Fruit fly (Drosophila melanogaster) whole organism, embryonic: ENCODE measurements around the gene Pnn.

Experiments
- Asciz ChIP-seq: fragments of 200-800 bp; sonication (Bioruptor generic); optimal IDR thresholded peaks from 2 replicates; lab custom pipeline; 2017; ENCODE audit warnings: missing biosample characterization, mild to moderate bottlenecking, missing genetic modification characterization, missing genetic modification reagents
- CG10543 ChIP-seq: fragments of 200-800 bp; sonication (Bioruptor generic); optimal IDR thresholded peaks from 3 replicates; lab custom pipeline; 2017; ENCODE audit warnings: missing biosample characterization, mild to moderate bottlenecking, missing genetic modification characterization, moderate library complexity
- CG12219 ChIP-seq: fragments of 200-800 bp; sonication (Bioruptor generic); optimal IDR thresholded peaks from 3 replicates; lab custom pipeline; 2018; ENCODE audit warnings: missing biosample characterization, mild to moderate bottlenecking, missing genetic modification characterization
- CG12236 ChIP-seq: fragments of 200-800 bp; sonication (Bioruptor generic); optimal IDR thresholded peaks from 2 replicates; lab custom pipeline; 2016; ENCODE audit warnings: missing biosample characterization, missing genetic modification characterization
- CG12299 ChIP-seq: fragments of 200-800 bp; sonication (Bioruptor generic); optimal IDR thresholded peaks from 2 replicates; lab custom pipeline; 2018; ENCODE audit warnings: missing biosample characterization, mild to moderate bottlenecking, missing genetic modification characterization
- CG13287 ChIP-seq: fragments of 200-800 bp; sonication (Bioruptor generic); IDR thresholded peaks from 2 replicates; pipeline ENCODE4 v1.3.6; 2022; ENCODE audit warnings: missing biosample characterization, missing genetic modification characterization; ENCODE audit not compliant: partially characterized antibody
- CG14667 ChIP-seq: fragments of 200-800 bp; sonication (Bioruptor generic); IDR thresholded peaks from 2 replicates; pipeline ENCODE4 v1.3.6; 2022; ENCODE audit warnings: missing biosample characterization, missing genetic modification characterization
- CG15011 ChIP-seq: fragments of 200-800 bp; sonication (Bioruptor generic); optimal IDR thresholded peaks from 3 replicates; lab custom pipeline; 2018; ENCODE audit warnings: missing biosample characterization, mild to moderate bottlenecking, missing genetic modification characterization
- CG17802 ChIP-seq: fragments of 200-800 bp; sonication (Bioruptor generic); optimal IDR thresholded peaks from 2 replicates; lab custom pipeline; 2018; ENCODE audit warnings: missing biosample characterization, mild to moderate bottlenecking, missing genetic modification characterization, moderate library complexity
- CG18011 ChIP-seq: fragments of 200-800 bp; sonication (Bioruptor generic); optimal IDR thresholded peaks from 2 replicates; lab custom pipeline; 2017; ENCODE audit warnings: missing biosample characterization, missing genetic modification characterization, mild to moderate bottlenecking, moderate library complexity, missing genotype
- CG34376 ChIP-seq: fragments of 200-800 bp; sonication (Bioruptor generic); optimal IDR thresholded peaks from 2 replicates; lab custom pipeline; 2018; ENCODE audit warnings: missing biosample characterization, mild to moderate bottlenecking, missing genetic modification characterization
- CG4424 ChIP-seq: fragments of 200-800 bp; sonication (Bioruptor generic); optimal IDR thresholded peaks from 3 replicates; lab custom pipeline; 2016; ENCODE audit warnings: missing biosample characterization, missing genetic modification characterization
- CG4617 ChIP-seq: fragments of 200-800 bp; sonication (Bioruptor generic); optimal IDR thresholded peaks from 3 replicates; lab custom pipeline; 2016; ENCODE audit warnings: missing biosample characterization, missing genetic modification characterization, borderline replicate concordance
- CG5953 ChIP-seq: fragments of 200-800 bp; sonication (Bioruptor generic); IDR thresholded peaks from 2 replicates; pipeline ENCODE4 v1.3.6; 2022; ENCODE audit warnings: missing biosample characterization, missing genetic modification characterization
- CG7357 ChIP-seq: fragments of 200-800 bp; sonication (Bioruptor generic); IDR thresholded peaks from 3 replicates; pipeline ENCODE4 v1.3.6; 2022; ENCODE audit warnings: missing biosample characterization, missing genetic modification characterization
- CG7839 ChIP-seq: fragments of 200-800 bp; sonication (Bioruptor generic); optimal IDR thresholded peaks from 3 replicates; lab custom pipeline; 2018; ENCODE audit warnings: missing biosample characterization, mild to moderate bottlenecking, missing genetic modification characterization, moderate library complexity
- CG8924 ChIP-seq: fragments of 200-800 bp; optimal IDR thresholded peaks from 3 replicates; lab custom pipeline; 2019; ENCODE audit warnings: missing biosample characterization, mild to moderate bottlenecking, missing genetic modification characterization, moderate library complexity
- CoRest ChIP-seq: fragments of 200-800 bp; sonication (Bioruptor generic); optimal IDR thresholded peaks from 3 replicates; lab custom pipeline; 2018; ENCODE audit warnings: missing biosample characterization, mild to moderate bottlenecking, missing genetic modification characterization, moderate library complexity
- CrebB ChIP-seq: fragments of 200-800 bp; sonication (Bioruptor generic); optimal IDR thresholded peaks from 3 replicates; lab custom pipeline; 2018; ENCODE audit warnings: missing biosample characterization, mild to moderate bottlenecking, missing genetic modification characterization
- Doc2 ChIP-seq: fragments of 200-800 bp; sonication (Bioruptor generic); IDR thresholded peaks from 2 replicates; pipeline ENCODE4 v1.3.6; 2022; ENCODE audit warnings: missing biosample characterization, missing genetic modification characterization
- Dref ChIP-seq: fragments of 200-800 bp; sonication (Bioruptor generic); IDR thresholded peaks from 2 replicates; pipeline ENCODE4 v1.3.6; 2022; ENCODE audit warnings: missing biosample characterization, missing genetic modification characterization
- Ets97D ChIP-seq: fragments of 200-800 bp; sonication (Bioruptor generic); optimal IDR thresholded peaks from 3 replicates; lab custom pipeline; 2016; ENCODE audit warnings: missing biosample characterization, missing genetic modification characterization
- Lim3 ChIP-seq: fragments of 200-800 bp; sonication (Bioruptor generic); IDR thresholded peaks from 2 replicates; pipeline ENCODE4 v1.3.6; 2022; ENCODE audit warnings: missing biosample characterization, missing genetic modification characterization
- Lpt ChIP-seq: fragments of >200 bp; optimal IDR thresholded peaks from 2 replicates; lab custom pipeline; 2018; ENCODE audit warnings: missing biosample characterization, missing genetic modification characterization
- Oli ChIP-seq: fragments of 200-800 bp; sonication (Bioruptor generic); optimal IDR thresholded peaks from 2 replicates; lab custom pipeline; 2018; ENCODE audit warnings: missing biosample characterization, mild to moderate bottlenecking, missing genetic modification characterization, moderate library complexity
- PHDP ChIP-seq: fragments of 200-800 bp; sonication (Bioruptor generic); optimal IDR thresholded peaks from 3 replicates; lab custom pipeline; 2018; ENCODE audit warnings: missing biosample characterization, mild to moderate bottlenecking, missing genetic modification characterization, moderate library complexity
- Scr ChIP-seq: fragments of 200-800 bp; sonication (Bioruptor generic); IDR thresholded peaks from 2 replicates; pipeline ENCODE4 v1.3.6; 2022; ENCODE audit warnings: missing biosample characterization, missing genetic modification characterization; ENCODE audit not compliant: partially characterized antibody
- Sry-β ChIP-seq: fragments of 200-800 bp; sonication (Bioruptor generic); optimal IDR thresholded peaks from 2 replicates; lab custom pipeline; 2018; ENCODE audit warnings: missing biosample characterization, mild to moderate bottlenecking, missing genetic modification characterization, moderate library complexity
- Xrp1 ChIP-seq: fragments of 200-800 bp; sonication (Bioruptor generic); IDR thresholded peaks from 2 replicates; pipeline ENCODE4 v1.3.6; 2022; ENCODE audit warnings: missing biosample characterization, missing genetic modification characterization
- bab2 ChIP-seq: fragments of 200-800 bp; sonication (Bioruptor generic); optimal IDR thresholded peaks from 2 replicates; lab custom pipeline; 2016; ENCODE audit warnings: missing biosample characterization, missing genetic modification characterization
- cato ChIP-seq: fragments of 200-800 bp; sonication (Bioruptor generic); optimal IDR thresholded peaks from 2 replicates; lab custom pipeline; 2016; ENCODE audit warnings: missing biosample characterization, missing genetic modification characterization, borderline replicate concordance
- chif ChIP-seq, 2 experiments: fragments of 200-800 bp; sonication (Bioruptor generic); optimal IDR thresholded peaks; 3 replicates each; lab custom pipeline; 2016; ENCODE audit warnings: missing biosample characterization in 2 of 2, missing genetic modification characterization in 2 of 2
- chn ChIP-seq: fragments of 200-800 bp; sonication (Bioruptor generic); optimal IDR thresholded peaks from 2 replicates; lab custom pipeline; 2016; ENCODE audit warnings: missing biosample characterization, missing genetic modification characterization
- crp ChIP-seq, 2 experiments: fragments of 200-800 bp; sonication (Bioruptor generic); optimal IDR thresholded peaks; 2 replicates in 1 of 2; 3 replicates in 1 of 2; lab custom pipeline; 2017; ENCODE audit warnings: missing biosample characterization in 2 of 2, missing genetic modification characterization in 2 of 2, mild to moderate bottlenecking in 1 of 2, moderate library complexity in 1 of 2
- danr ChIP-seq: fragments of 200-800 bp; sonication (Bioruptor generic); IDR thresholded peaks from 2 replicates; pipeline ENCODE4 v1.3.6; 2022; ENCODE audit warnings: missing biosample characterization, missing genetic modification characterization
- dmrt11E ChIP-seq: fragments of 200-800 bp; sonication (Bioruptor generic); optimal IDR thresholded peaks from 3 replicates; lab custom pipeline; 2018; ENCODE audit warnings: missing biosample characterization, mild to moderate bottlenecking, missing genetic modification characterization, moderate library complexity
- gt ChIP-seq: fragments of 200-800 bp; sonication (Bioruptor generic); IDR thresholded peaks from 2 replicates; pipeline ENCODE4 v1.3.6; 2022; ENCODE audit warnings: missing biosample characterization, missing genetic modification characterization
- hb ChIP-seq: fragments of 200-800 bp; sonication (Bioruptor generic); IDR thresholded peaks from 3 replicates; pipeline ENCODE4 v1.3.6; 2022; ENCODE audit warnings: missing biosample characterization, missing genetic modification characterization; ENCODE audit not compliant: partially characterized antibody
- lbe ChIP-seq: fragments of 200-800 bp; sonication (Bioruptor generic); optimal IDR thresholded peaks from 2 replicates; lab custom pipeline; 2016; ENCODE audit warnings: missing biosample characterization, mild to moderate bottlenecking, missing genetic modification characterization
- lilli ChIP-seq: fragments of 200-800 bp; sonication (Bioruptor generic); optimal IDR thresholded peaks from 3 replicates; lab custom pipeline; 2016; ENCODE audit warnings: missing biosample characterization, missing genetic modification characterization
- oc ChIP-seq: fragments of 200-800 bp; sonication (Bioruptor generic); optimal IDR thresholded peaks from 2 replicates; lab custom pipeline; 2018; ENCODE audit warnings: missing biosample characterization, mild to moderate bottlenecking, missing genetic modification characterization, moderate library complexity
- pb ChIP-seq: fragments of 200-800 bp; sonication (Bioruptor generic); optimal IDR thresholded peaks from 3 replicates; lab custom pipeline; 2016; ENCODE audit warnings: missing biosample characterization, missing genetic modification characterization
- ranshi ChIP-seq: fragments of 200-800 bp; sonication (Bioruptor generic); IDR thresholded peaks from 2 replicates; pipeline ENCODE4 v1.3.6; 2022; ENCODE audit warnings: missing biosample characterization, missing genetic modification characterization
- repo ChIP-seq: fragments of 200-800 bp; sonication (Bioruptor generic); optimal IDR thresholded peaks from 2 replicates; lab custom pipeline; 2016; ENCODE audit warnings: missing biosample characterization, missing genetic modification characterization
- scrt ChIP-seq: fragments of 200-800 bp; sonication (Bioruptor generic); optimal IDR thresholded peaks from 2 replicates; lab custom pipeline; 2018; ENCODE audit warnings: missing biosample characterization, mild to moderate bottlenecking, missing genetic modification characterization, moderate library complexity
- sim ChIP-seq: fragments of 200-800 bp; sonication (Bioruptor generic); IDR thresholded peaks from 2 replicates; pipeline ENCODE4 v1.3.6; 2022; ENCODE audit warnings: missing biosample characterization, missing genetic modification characterization
- sna ChIP-seq: fragments of 200-800 bp; sonication (Bioruptor generic); IDR thresholded peaks from 2 replicates; pipeline ENCODE4 v1.3.6; 2022; ENCODE audit warnings: missing biosample characterization, missing genetic modification characterization; ENCODE audit not compliant: partially characterized antibody
- so ChIP-seq: fragments of 200-800 bp; sonication (Bioruptor generic); IDR thresholded peaks from 3 replicates; pipeline ENCODE4 v1.3.6; 2022; ENCODE audit warnings: missing biosample characterization, missing genetic modification characterization
- tap ChIP-seq: fragments of 200-800 bp; optimal IDR thresholded peaks from 3 replicates; lab custom pipeline; 2019; ENCODE audit warnings: missing biosample characterization, mild to moderate bottlenecking, missing genetic modification characterization, moderate library complexity
- zfh2 ChIP-seq: fragments of 200-800 bp; sonication (Bioruptor generic); optimal IDR thresholded peaks from 2 replicates; lab custom pipeline; 2016; ENCODE audit warnings: missing biosample characterization, missing genetic modification characterization

Pnn gene

DNA sequence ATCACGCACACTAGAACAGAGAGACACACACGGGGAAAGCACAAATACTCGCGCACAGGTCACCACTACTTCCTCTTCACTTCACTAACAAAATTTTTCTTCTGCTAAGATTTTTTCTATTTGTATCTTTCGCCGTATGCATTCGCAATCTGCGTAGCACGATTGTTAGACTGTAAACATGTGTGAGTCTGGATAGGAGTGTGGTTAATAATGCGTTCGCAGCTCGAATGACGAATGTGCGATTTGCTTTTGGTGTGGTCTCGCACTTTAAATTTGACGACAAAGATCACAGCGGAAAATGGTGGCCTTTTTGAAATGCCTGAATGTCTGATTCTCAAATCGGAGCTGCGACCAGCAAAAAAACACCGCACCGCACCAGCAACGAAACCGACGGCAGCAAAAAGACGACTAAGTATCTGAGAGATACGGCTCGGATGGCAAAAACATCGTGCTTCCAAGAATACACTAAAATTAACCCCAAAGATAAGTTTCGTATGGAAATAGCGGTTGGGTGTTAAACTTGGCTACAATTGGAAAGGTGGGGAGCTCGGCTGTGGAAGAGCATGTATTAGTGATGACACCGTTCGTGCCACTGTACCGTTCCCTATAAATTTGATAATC, 35.6 kb upstream of the Pnn start, which contains the start of gene Unc-115a (continued):
- TF ChIP-seq Lpt (GFP tag; lab: Kevin White, UChicago): no peak
- TF ChIP-seq bab2 (GFP tag; lab: Kevin White, UChicago): peak; percentile 15
- no peak for TF ChIP-seq Sry-β (GFP tag; lab: Kevin White, UChicago)
- TF ChIP-seq Scr (GFP tag; lab: Robert Waterston, UW): no peak
- TF ChIP-seq dmrt11E (tag; lab: Kevin White, UChicago): peak; percentile 17
- no peak for TF ChIP-seq sim
- no peak for TF ChIP-seq tap
- TF ChIP-seq PHDP (tag; lab: Kevin White, UChicago): peak; percentile 38
- TF ChIP-seq CG12236 (GFP tag; lab: Kevin White, UChicago): peak; percentile 43
- peak; percentile 32 for TF ChIP-seq CG10543 (GFP tag; lab: Kevin White, UChicago)
- TF ChIP-seq Asciz: no peak
- peak; percentile 30 for TF ChIP-seq lbe (GFP tag; lab: Kevin White, UChicago)
- TF ChIP-seq CG5953: no peak
- no peak for TF ChIP-seq Doc2 (GFP tag; lab: Robert Waterston, UW)
- TF ChIP-seq cato (GFP tag; lab: Kevin White, UChicago): no peak
- peak; percentile 52 for TF ChIP-seq CG12299 (tag; lab: Kevin White, UChicago)
- peak; percentile 39 for TF ChIP-seq lilli
- no peak for TF ChIP-seq CG17802 (tag; lab: Kevin White, UChicago)
- TF ChIP-seq zfh2 (GFP tag; lab: Kevin White, UChicago): peak; percentile 54
- peak; percentile 27 for TF ChIP-seq CoRest (tag; lab: Kevin White, UChicago)
- TF ChIP-seq Xrp1: no peak
- peak; percentile 3 for TF ChIP-seq scrt (GFP tag; lab: Kevin White, UChicago)
- no peak for TF ChIP-seq CG13287
- TF ChIP-seq CG18011: no peak
- TF ChIP-seq ranshi (GFP tag; lab: Robert Waterston, UW): no peak
- TF ChIP-seq CG7839: no peak
- peak in 1 of 2 experiments; percentile 20 for TF ChIP-seq chif (GFP tag; optimal IDR thresholded peaks at IDR 0.05; lab: Kevin White, UChicago)
- no peak for TF ChIP-seq CG7357 (GFP tag; lab: Robert Waterston, UW)
- TF ChIP-seq Oli: no peak
- TF ChIP-seq CG15011: no peak
- peak; percentile 69 for TF ChIP-seq pb
- peak; percentile 66 for TF ChIP-seq CG8924 (tag; lab: Kevin White, UChicago)
- TF ChIP-seq Lim3: no peak
- TF ChIP-seq chn: peak; percentile 68
- TF ChIP-seq hb (GFP tag; lab: Robert Waterston, UW): no peak
- peak; percentile 52 for TF ChIP-seq CG34376 (GFP tag; lab: Kevin White, UChicago)
- TF ChIP-seq CG12219: no peak
- TF ChIP-seq CG4617: peak; percentile 34
- TF ChIP-seq Ets97D (GFP tag; lab: Kevin White, UChicago): peak; percentile 92
- no peak for TF ChIP-seq sna (GFP tag; lab: Robert Waterston, UW)
- peak; percentile 18 for TF ChIP-seq CrebB (tag; lab: Kevin White, UChicago)
- TF ChIP-seq Dref: no peak
- no peak for TF ChIP-seq CG4424
- TF ChIP-seq oc: no peak
- peak in 1 of 2 experiments; percentile 42 for TF ChIP-seq crp (GFP tag; optimal IDR thresholded peaks at IDR 0.05; lab: Kevin White, UChicago)
- TF ChIP-seq repo (GFP tag; lab: Kevin White, UChicago): peak; percentile 61
- TF ChIP-seq so (GFP tag; lab: Robert Waterston, UW): no peak
- TF ChIP-seq CG14667 (GFP tag; lab: Robert Waterston, UW): no peak
- TF ChIP-seq gt (GFP tag; lab: Robert Waterston, UW): no peak
- TF ChIP-seq danr (GFP tag; lab: Robert Waterston, UW): no peak
